Fruit fly (Drosophila melanogaster) whole organism, wandering third instar larva: Measurements from ENCODE around the gene CG42676.

ENCODE experiments used
- Abd-B ChIP-seq: fragments of >200 bp; optimal IDR thresholded peaks from 2 replicates; lab custom pipeline; 2017; ENCODE audit warnings: missing biosample characterization, missing genetic modification characterization
- CG32264 ChIP-seq: fragments of 200-800 bp; sonication (Bioruptor generic); optimal IDR thresholded peaks from 2 replicates; lab custom pipeline; 2016; ENCODE audit warnings: missing biosample characterization, missing genetic modification characterization
- CG9705 ChIP-seq: fragments of 200-800 bp; sonication (Bioruptor generic); optimal IDR thresholded peaks from 2 replicates; lab custom pipeline; 2018; ENCODE audit warnings: missing biosample characterization, mild to moderate bottlenecking, missing genetic modification characterization
- CrebA ChIP-seq: fragments of 200-800 bp; sonication (Bioruptor generic); optimal IDR thresholded peaks from 2 replicates; lab custom pipeline; 2016; ENCODE audit warnings: missing biosample characterization, mild to moderate bottlenecking, missing genetic modification characterization, borderline replicate concordance
- Dfd ChIP-seq: fragments of >200 bp; optimal IDR thresholded peaks from 2 replicates; lab custom pipeline; 2017; ENCODE audit warnings: missing biosample characterization, missing genetic modification characterization
- Dif ChIP-seq: fragments of 200-275, 200-300 bp; sonication (Bioruptor generic); optimal IDR thresholded peaks from 2 replicates; lab custom pipeline; 2018; ENCODE audit warnings: missing biosample characterization, missing genetic modification characterization; ENCODE audit not compliant: partially characterized antibody
- GATAd ChIP-seq: sonication (Bioruptor generic); optimal IDR thresholded peaks from 2 replicates; lab custom pipeline; 2016; ENCODE audit warnings: missing biosample characterization, missing genetic modification characterization
- HLH106 ChIP-seq: fragments of 200-800 bp; optimal IDR thresholded peaks from 3 replicates; lab custom pipeline; 2019; ENCODE audit warnings: missing biosample characterization, mild to moderate bottlenecking, missing genetic modification characterization, moderate library complexity
- Hnf4 ChIP-seq: fragments of 200-800 bp; sonication (Bioruptor generic); optimal IDR thresholded peaks from 2 replicates; lab custom pipeline; 2016; ENCODE audit warnings: missing biosample characterization, mild to moderate bottlenecking, missing genetic modification characterization
- Hr78 ChIP-seq: fragments of >200 bp; optimal IDR thresholded peaks from 2 replicates; lab custom pipeline; 2017; ENCODE audit warnings: missing biosample characterization, missing genetic modification characterization
- Hr83 ChIP-seq: fragments of 200-300 bp; sonication (Bioruptor generic); optimal IDR thresholded peaks from 2 replicates; lab custom pipeline; 2016; ENCODE audit warnings: missing biosample characterization, mild to moderate bottlenecking, missing genetic modification characterization, moderate library complexity; ENCODE audit not compliant: poor library complexity, severe bottlenecking
- Jra ChIP-seq: sonication (Bioruptor generic); optimal IDR thresholded peaks from 2 replicates; lab custom pipeline; 2016; ENCODE audit warnings: missing biosample characterization, missing genetic modification characterization
- Mio ChIP-seq: sonication (Bioruptor generic); optimal IDR thresholded peaks from 2 replicates; lab custom pipeline; 2016; ENCODE audit warnings: missing biosample characterization, missing genetic modification characterization
- Myc ChIP-seq: fragments of >200 bp; optimal IDR thresholded peaks from 2 replicates; lab custom pipeline; 2017
- N ChIP-seq: fragments of >200 bp; optimal IDR thresholded peaks from 2 replicates; lab custom pipeline; 2018; ENCODE audit warnings: missing biosample characterization, missing external identifiers, missing genetic modification characterization
- OdsH ChIP-seq: fragments of 200-800 bp; sonication (Bioruptor generic); optimal IDR thresholded peaks from 2 replicates; lab custom pipeline; 2016; ENCODE audit warnings: missing biosample characterization, mild to moderate bottlenecking, missing genetic modification characterization
- Rel ChIP-seq, 2 experiments: fragments of 200-800 bp; sonication (Bioruptor generic) in 1 of 2; optimal IDR thresholded peaks; 2 replicates in 1 of 2; 3 replicates in 1 of 2; lab custom pipeline; 2016 to 2019; ENCODE audit warnings: mild to moderate bottlenecking in 2 of 2, missing biosample characterization in 2 of 2, missing genetic modification characterization in 2 of 2, moderate library complexity in 1 of 2
- Sp1 ChIP-seq: fragments of 200-800 bp; sonication (Bioruptor generic); optimal IDR thresholded peaks from 3 replicates; lab custom pipeline; 2019; ENCODE audit warnings: missing biosample characterization, mild to moderate bottlenecking, missing genetic modification characterization, moderate library complexity
- Vsx2 ChIP-seq: fragments of 200-300, 225-300 bp; sonication (Bioruptor generic); optimal IDR thresholded peaks from 2 replicates; lab custom pipeline; 2018; ENCODE audit warnings: missing biosample characterization, missing genetic modification characterization; ENCODE audit not compliant: partially characterized antibody
- br ChIP-seq: fragments of 200-800 bp; sonication (Bioruptor generic); optimal IDR thresholded peaks from 2 replicates; lab custom pipeline; 2016; ENCODE audit warnings: missing biosample characterization, missing genetic modification characterization
- brk ChIP-seq: fragments of 200-800 bp; sonication (Bioruptor generic); optimal IDR thresholded peaks from 2 replicates; lab custom pipeline; 2016; ENCODE audit warnings: missing biosample characterization, mild to moderate bottlenecking, missing genetic modification characterization
- dl ChIP-seq, 2 experiments: fragments of 175-275, 200-275 bp in 1 of 2; fragments of 200-275 bp in 1 of 2; sonication (Bioruptor generic); optimal IDR thresholded peaks; lab custom pipeline; 2018; ENCODE audit warnings: mild to moderate bottlenecking in 2 of 2, missing biosample characterization in 2 of 2, missing genetic modification characterization in 2 of 2, moderate library complexity in 2 of 2; ENCODE audit not compliant: partially characterized antibody in 2 of 2, insufficient read depth in 1 of 2
- dmrt93B ChIP-seq: fragments of 200-800 bp; sonication (Bioruptor generic); optimal IDR thresholded peaks from 2 replicates; lab custom pipeline; 2018; ENCODE audit warnings: missing biosample characterization, mild to moderate bottlenecking, missing genetic modification characterization
- dsf ChIP-seq: sonication (Bioruptor generic); optimal IDR thresholded peaks from 2 replicates; lab custom pipeline; 2016; ENCODE audit warnings: missing biosample characterization, missing genetic modification characterization, borderline replicate concordance
- ey ChIP-seq: fragments of 200-800 bp; sonication (Bioruptor generic); optimal IDR thresholded peaks from 2 replicates; lab custom pipeline; 2016; ENCODE audit warnings: missing biosample characterization, missing genetic modification characterization
- foxo ChIP-seq, 2 experiments: fragments of 200-800 bp; sonication (Bioruptor generic); optimal IDR thresholded peaks; 2 replicates in 1 of 2; 3 replicates in 1 of 2; lab custom pipeline; 2016 to 2017; ENCODE audit warnings: missing biosample characterization in 2 of 2, missing genetic modification characterization in 2 of 2
- fru ChIP-seq: fragments of 200-800 bp; sonication (Bioruptor generic); optimal IDR thresholded peaks from 3 replicates; lab custom pipeline; 2016; ENCODE audit warnings: missing biosample characterization, mild to moderate bottlenecking, missing genetic modification characterization
- h ChIP-seq: fragments of 200-800 bp; sonication (Bioruptor generic); optimal IDR thresholded peaks from 3 replicates; lab custom pipeline; 2016; ENCODE audit warnings: missing biosample characterization, mild to moderate bottlenecking, missing genetic modification characterization
- jim ChIP-seq: fragments of 175-275, 200-325 bp; sonication (Bioruptor generic); optimal IDR thresholded peaks from 2 replicates; lab custom pipeline; 2016; ENCODE audit warnings: missing biosample characterization, mild to moderate bottlenecking, missing genetic modification characterization
- pan ChIP-seq: fragments of >200 bp; optimal IDR thresholded peaks from 2 replicates; lab custom pipeline; 2017
- psq ChIP-seq: fragments of 200-800 bp; sonication (Bioruptor generic); optimal IDR thresholded peaks from 3 replicates; lab custom pipeline; 2017; ENCODE audit warnings: missing biosample characterization, mild to moderate bottlenecking, missing genetic modification characterization, moderate library complexity
- rgr ChIP-seq: fragments of 200-800 bp; sonication (Bioruptor generic); optimal IDR thresholded peaks from 3 replicates; lab custom pipeline; 2016; ENCODE audit warnings: missing biosample characterization, mild to moderate bottlenecking, missing genetic modification characterization
- sage ChIP-seq: fragments of 200-800 bp; sonication (Bioruptor generic); optimal IDR thresholded peaks from 2 replicates; lab custom pipeline; 2016; ENCODE audit warnings: missing biosample characterization, mild to moderate bottlenecking, missing genetic modification characterization
- sv ChIP-seq: fragments of 200-800 bp; sonication (Bioruptor generic); optimal IDR thresholded peaks from 3 replicates; lab custom pipeline; 2016; ENCODE audit warnings: missing biosample characterization, missing genetic modification characterization
- tai ChIP-seq: sonication (Bioruptor generic); optimal IDR thresholded peaks from 2 replicates; lab custom pipeline; 2016; ENCODE audit warnings: missing biosample characterization, missing genetic modification characterization
- usp ChIP-seq: fragments of >200 bp; optimal IDR thresholded peaks from 2 replicates; lab custom pipeline; 2017; ENCODE audit warnings: missing biosample characterization, missing genetic modification characterization
- woc ChIP-seq: sonication (Bioruptor generic); optimal IDR thresholded peaks from 2 replicates; lab custom pipeline; 2016; ENCODE audit warnings: missing biosample characterization, mild to moderate bottlenecking, missing genetic modification characterization

CG42676 gene

dm6 chr3L:1794943-1795696, 7.8 kb upstream of the CG42676 start, which contains the start of the genes alpha-Spec, dlt and Cdc37 (continued):
- TF ChIP-seq Sp1 (GFP tag; lab: Kevin White, UChicago) (peak; percentile 21), sv (GFP tag; lab: Kevin White, UChicago) (no peak), OdsH (GFP tag; lab: Kevin White, UChicago) (peak; percentile 31), usp (GFP tag; lab: Kevin White, UChicago) (no peak), N (no peak)

- TF ChIP-seq Abd-B, result no peak
- TF ChIP-seq foxo (GFP tag; optimal IDR thresholded peaks at IDR 0.05; lab: Kevin White, UChicago), result no peak
- no peak for TF ChIP-seq Dfd
- no peak for TF ChIP-seq CrebA (GFP tag; lab: Kevin White, UChicago)
- TF ChIP-seq HLH106, result no peak
- TF ChIP-seq pan, result no peak
- TF ChIP-seq Hr78 (GFP tag; lab: Kevin White, UChicago), result no peak
- TF ChIP-seq GATAd (GFP tag; lab: Kevin White, UChicago), result no peak
These were observed 5.9 kb upstream of the CG42676 start, which contains the start of gene CG12020 for dm6 chr3L:1797005-1797404. Gene CG12020 (plus strand): TSS chr3L:1797305.

- no peak for TF ChIP-seq Jra (GFP tag; lab: Kevin White, UChicago)
- TF ChIP-seq CG9705 (GFP tag; lab: Kevin White, UChicago), result no peak
- TF ChIP-seq OdsH (GFP tag; lab: Kevin White, UChicago), result no peak
- no peak for TF ChIP-seq Dif (GFP tag; lab: Kevin White, UChicago)
- TF ChIP-seq dl (GFP tag; optimal IDR thresholded peaks at IDR 0.05; lab: Kevin White, UChicago; ENCODE audit: insufficient read depth in 1 of 2, partially characterized antibody in 2 of 2), result no peak
- no peak for TF ChIP-seq Dfd
- TF ChIP-seq GATAd (GFP tag; lab: Kevin White, UChicago), result no peak
These were observed 4.3 kb upstream of the CG42676 start, which contains the start of gene Patj for dm6 chr3L:1798649-1799048. Gene Patj (plus strand): TSS chr3L:1798803.

dm6 chr3L:1808631-1809030, 5.7 kb downstream of the CG42676 start:
- TF ChIP-seq ey (peak; percentile 52), tai (no peak), sv (GFP tag; lab: Kevin White, UChicago) (peak; percentile 90), brk (GFP tag; lab: Kevin White, UChicago) (no peak), jim (GFP tag; lab: Kevin White, UChicago) (no peak), Jra (GFP tag; lab: Kevin White, UChicago) (no peak), dl (GFP tag; optimal IDR thresholded peaks at IDR 0.05; lab: Kevin White, UChicago; ENCODE audit: insufficient read depth in 1 of 2, partially characterized antibody in 2 of 2) (no peak), GATAd (GFP tag; lab: Kevin White, UChicago) (no peak), Rel (GFP tag; optimal IDR thresholded peaks at IDR 0.05; lab: Kevin White, UChicago) (no peak), Rel (tag; optimal IDR thresholded peaks at IDR 0.05; lab: Kevin White, UChicago) (no peak), dmrt93B (GFP tag; lab: Kevin White, UChicago) (no peak), Hr83 (GFP tag; lab: Kevin White, UChicago) (no peak), HLH106 (peak; percentile 52), psq (GFP tag; lab: Kevin White, UChicago) (peak; percentile 34), OdsH (GFP tag; lab: Kevin White, UChicago) (peak; percentile 43), dsf (no peak), Mio (GFP tag; lab: Kevin White, UChicago) (no peak), sage (no peak), woc (GFP tag; lab: Kevin White, UChicago) (peak; percentile 34), N (no peak), Myc (no peak), Sp1 (GFP tag; lab: Kevin White, UChicago) (peak; percentile 34), CrebA (GFP tag; lab: Kevin White, UChicago) (no peak), Dif (GFP tag; lab: Kevin White, UChicago) (no peak), fru (GFP tag; lab: Kevin White, UChicago) (no peak), Vsx2 (GFP tag; lab: Kevin White, UChicago) (no peak), pan (no peak), CG9705 (GFP tag; lab: Kevin White, UChicago) (no peak), h (peak; percentile 77), foxo (GFP tag; optimal IDR thresholded peaks at IDR 0.05; lab: Kevin White, UChicago) (peak in 1 of 2 experiments; percentile 71), Hnf4 (GFP tag; lab: Kevin White, UChicago) (no peak), Abd-B (no peak), usp (GFP tag; lab: Kevin White, UChicago) (no peak), Hr78 (GFP tag; lab: Kevin White, UChicago) (no peak), Dfd (no peak), rgr (peak; percentile 70), CG32264 (GFP tag; lab: Kevin White, UChicago) (no peak), br (GFP tag; lab: Kevin White, UChicago) (peak; percentile 71)
